Worm (Caenorhabditis elegans): ENCODE measurements around the gene C30H6.8.
A peak's percentile ranks its signal among the peaks of the same experiment; 100 is the strongest.

C30H6.8 gene

DNA sequence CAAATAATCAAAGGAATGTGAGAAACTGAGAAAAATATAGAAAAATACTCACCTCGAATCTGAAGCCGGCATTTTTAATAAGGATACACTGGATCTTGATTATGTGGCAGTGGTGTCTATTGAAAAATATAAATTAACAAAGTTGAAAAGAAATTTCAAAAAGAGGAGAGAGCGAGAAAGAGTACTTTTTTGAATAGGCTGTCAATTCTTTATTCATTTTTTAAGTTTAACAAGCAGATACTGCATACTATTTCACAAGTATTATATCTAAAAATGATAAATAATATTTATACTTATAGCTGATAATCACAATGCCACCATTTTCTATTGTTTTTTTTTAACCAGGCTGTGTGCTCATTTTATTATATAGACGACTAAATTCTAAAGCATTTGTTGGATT lies 35.6 kb downstream of the C30H6.8 start, which contains the start of gene npr-26:
TSS of gene npr-26 (minus strand) at position 101 of the 400 bp plus-strand sequence.
- TF ChIP-seq C17E4.6 (GFP tag; IDR thresholded peaks at IDR 0.05), result no peak
- TF ChIP-seq hrde-1 (tag; optimal IDR thresholded peaks at IDR 0.05; ENCODE audit: borderline replicate concordance), result no peak
- TF ChIP-seq F49E8.2 (tag; optimal IDR thresholded peaks at IDR 0.05; ENCODE audit: insufficient read depth), result no peak
- TF ChIP-seq ceh-91 (GFP tag; IDR thresholded peaks at IDR 0.05), result no peak
- no peak for TF ChIP-seq T07F8.4 (tag; optimal IDR thresholded peaks at IDR 0.05)
- no peak for TF ChIP-seq let-607 (tag; optimal IDR thresholded peaks at IDR 0.05)
- TF ChIP-seq attf-5 (GFP tag; optimal IDR thresholded peaks at IDR 0.05), result no peak
- no peak for TF ChIP-seq let-526 (GFP tag; IDR thresholded peaks at IDR 0.05)
- TF ChIP-seq egl-18 (GFP tag; IDR thresholded peaks at IDR 0.05), result no peak
- no peak for TF ChIP-seq pha-4 (tag; optimal IDR thresholded peaks at IDR 0.05)
- TF ChIP-seq F33H1.4 (GFP tag; IDR thresholded peaks at IDR 0.05), result no peak
- TF ChIP-seq rpc-1 (optimal IDR thresholded peaks at IDR 0.05), result no peak
- no peak for TF ChIP-seq rpc-1 (tag; optimal IDR thresholded peaks at IDR 0.05)
- no peak for TF ChIP-seq F52B5.7 (tag; optimal IDR thresholded peaks at IDR 0.05)

DNA sequence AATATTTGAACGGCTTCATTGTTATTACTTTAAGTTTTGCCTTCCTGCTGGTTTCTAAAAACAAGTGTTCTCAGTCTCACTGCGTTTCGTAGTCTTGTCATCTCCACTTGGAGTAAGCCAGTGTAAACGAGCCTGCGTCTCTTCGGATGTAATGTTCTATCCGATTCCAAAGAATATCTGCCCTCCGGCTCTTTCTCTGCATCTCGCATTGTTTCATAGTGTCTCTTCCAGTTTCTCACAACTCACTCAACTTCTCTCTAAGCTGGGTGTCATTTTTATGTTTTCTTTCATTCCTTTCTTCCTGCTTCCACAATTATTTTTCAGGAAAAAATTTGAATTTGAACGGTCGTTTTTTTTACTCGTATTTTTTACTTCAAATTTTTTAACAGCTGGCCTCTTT lies 44.8 kb downstream of the C30H6.8 start:
- TF ChIP-seq fkh-3 (tag; optimal IDR thresholded peaks at IDR 0.05) (no peak), rec-8 (tag; optimal IDR thresholded peaks at IDR 0.05) (no peak), madf-10 (tag; optimal IDR thresholded peaks at IDR 0.05) (no peak), pbrm-1 (GFP tag; IDR thresholded peaks at IDR 0.05) (no peak), ztf-26 (tag; optimal IDR thresholded peaks at IDR 0.05) (no peak), attf-6 (GFP tag; IDR thresholded peaks at IDR 0.05) (no peak), sptf-2 (GFP tag; optimal IDR thresholded peaks at IDR 0.05) (no peak), bed-1 (GFP tag; IDR thresholded peaks at IDR 0.05) (no peak), bed-2 (GFP tag; IDR thresholded peaks at IDR 0.05) (no peak), hmg-1.2 (GFP tag; IDR thresholded peaks at IDR 0.05) (no peak)

DNA sequence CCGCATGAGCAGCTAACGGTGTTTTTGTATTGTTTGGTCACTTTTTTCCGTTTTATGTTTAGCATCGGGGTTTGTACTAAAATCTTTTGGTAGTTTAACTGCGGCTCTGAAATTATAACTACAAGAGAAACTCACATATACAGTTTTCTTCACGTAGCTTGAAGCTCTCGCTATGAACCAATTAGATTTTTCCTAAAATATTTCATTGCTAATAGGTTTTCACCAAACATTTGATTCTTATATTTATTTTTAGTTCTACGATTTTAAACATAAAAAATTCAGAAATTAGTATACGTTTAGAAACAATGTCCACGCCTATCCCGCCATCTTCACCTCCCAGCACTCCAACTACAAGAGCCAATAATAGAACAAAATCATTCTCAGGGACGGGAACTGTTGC lies 45.3 kb downstream of the C30H6.8 start, which contains the start of gene C06A12.3:
TSS of gene C06A12.3 (plus strand) at position 301 of the 400 bp plus-strand sequence.
- TF ChIP-seq bed-1 (GFP tag; IDR thresholded peaks at IDR 0.05) (no peak), cebp-2 (GFP tag; IDR thresholded peaks at IDR 0.05) (no peak), madf-10 (tag; optimal IDR thresholded peaks at IDR 0.05) (no peak), C06A6.2 (GFP tag; conservative IDR thresholded peaks at IDR 0.05) (no peak), ztf-22 (GFP tag; optimal IDR thresholded peaks at IDR 0.05) (no peak)

DNA sequence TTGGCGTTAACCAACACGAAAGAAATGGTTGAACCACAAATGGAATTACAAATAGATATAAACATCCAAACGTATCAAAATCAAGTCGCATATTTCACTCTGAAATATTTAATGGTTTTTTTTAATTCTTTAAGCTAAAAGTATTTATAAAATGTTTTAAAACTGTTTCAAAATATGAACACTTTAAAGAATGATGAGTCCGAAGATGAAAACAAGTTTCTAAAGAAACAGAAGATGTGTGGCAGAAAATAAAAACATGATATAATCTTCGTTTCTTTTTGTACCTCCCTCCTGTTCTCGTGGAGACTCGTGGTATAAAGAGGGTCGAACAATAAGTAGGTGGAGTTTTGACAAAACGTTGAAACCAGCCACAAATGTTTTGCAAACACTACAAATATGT lies 49.2 kb downstream of the C30H6.8 start, which contains the start of gene lact-6:
TSS of gene lact-6 (minus strand) at position 101 of the 400 bp plus-strand sequence.
- TF ChIP-seq F55B11.4 (tag; optimal IDR thresholded peaks at IDR 0.05; ENCODE audit: borderline replicate concordance, insufficient read depth) (no peak), F23B12.7 (tag; optimal IDR thresholded peaks at IDR 0.05; ENCODE audit: insufficient read depth) (no peak), ztf-26 (tag; optimal IDR thresholded peaks at IDR 0.05) (no peak), B0019.2 (GFP tag; conservative IDR thresholded peaks at IDR 0.05) (no peak), dpl-1 (GFP tag; optimal IDR thresholded peaks at IDR 0.05) (no peak), F57C9.4 (tag; optimal IDR thresholded peaks at IDR 0.05) (no peak)

DNA sequence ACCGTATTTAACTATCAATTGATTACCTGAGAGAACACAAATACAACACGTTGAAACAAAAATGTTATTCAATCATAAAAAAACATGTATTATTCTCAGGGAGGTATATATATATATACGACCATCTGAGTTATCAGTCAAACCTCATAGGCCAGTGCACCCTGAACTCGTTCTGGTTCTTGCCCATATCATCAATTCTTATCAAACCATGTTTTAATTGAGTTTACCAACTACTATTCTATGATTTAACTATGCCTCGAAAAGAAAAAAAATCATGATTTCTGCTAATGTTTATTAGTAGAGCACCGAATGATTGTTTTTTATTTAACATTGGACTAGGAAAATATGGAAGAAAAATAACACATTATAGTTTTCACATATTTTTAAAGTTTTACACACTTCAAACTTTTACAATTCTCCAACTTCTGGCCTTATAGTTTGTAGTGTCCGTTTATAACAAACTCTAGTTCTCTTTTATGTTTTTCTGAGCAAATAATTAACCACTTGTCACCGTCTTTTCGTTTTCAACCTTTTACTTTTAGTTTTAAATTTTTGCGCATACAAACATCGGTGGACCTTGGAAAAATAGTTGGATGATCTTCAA lies 50.2 kb downstream of the C30H6.8 start:
- TF ChIP-seq madf-6 (GFP tag; IDR thresholded peaks at IDR 0.05), result no peak
- TF ChIP-seq attf-5 (GFP tag; optimal IDR thresholded peaks at IDR 0.05), result no peak
- TF ChIP-seq nhr-80 (tag; optimal IDR thresholded peaks at IDR 0.05), result peak; percentile 56
- TF ChIP-seq lin-35 (GFP tag; optimal IDR thresholded peaks at IDR 0.05), result no peak
- no peak for TF ChIP-seq bed-1 (GFP tag; IDR thresholded peaks at IDR 0.05)
